Fruit fly (Drosophila melanogaster) whole organism, prepupa: ENCODE measurements around the gene RpL18.

Experiments
- Blimp-1 ChIP-seq: fragments of 200-800 bp; sonication (Bioruptor generic); optimal IDR thresholded peaks from 3 replicates; lab custom pipeline; 2017; ENCODE audit warnings: missing biosample characterization, missing genetic modification characterization, mild to moderate bottlenecking, moderate library complexity, missing genetic modification reagents
- CG10669 ChIP-seq: fragments of 200-800 bp; sonication (Bioruptor generic); optimal IDR thresholded peaks from 3 replicates; lab custom pipeline; 2018; ENCODE audit warnings: missing biosample characterization, mild to moderate bottlenecking, missing genetic modification characterization, moderate library complexity
- CG11294 ChIP-seq: fragments of 200-800 bp; sonication (Bioruptor generic); IDR thresholded peaks from 2 replicates; pipeline ENCODE4 v1.3.6; 2022; ENCODE audit warnings: missing biosample characterization, missing genetic modification characterization
- CG11762 ChIP-seq: fragments of 200-800 bp; sonication (Bioruptor generic); optimal IDR thresholded peaks from 3 replicates; lab custom pipeline; 2016; ENCODE audit warnings: missing biosample characterization, missing genetic modification characterization; ENCODE audit not compliant: insufficient read depth
- CG11902 ChIP-seq: fragments of 200-800 bp; sonication (Bioruptor generic); optimal IDR thresholded peaks from 3 replicates; lab custom pipeline; 2016; ENCODE audit warnings: missing biosample characterization, missing genetic modification characterization
- CG15336 ChIP-seq: fragments of 200-800 bp; sonication (Bioruptor generic); IDR thresholded peaks from 2 replicates; pipeline ENCODE4 v1.3.6; 2022; ENCODE audit warnings: missing biosample characterization, missing genetic modification characterization
- CG1621 ChIP-seq: fragments of 200-800 bp; sonication (Bioruptor generic); optimal IDR thresholded peaks from 3 replicates; lab custom pipeline; 2018; ENCODE audit warnings: missing biosample characterization, mild to moderate bottlenecking, missing genetic modification characterization
- CG32006 ChIP-seq: fragments of 200-800 bp; sonication (Bioruptor generic); optimal IDR thresholded peaks from 3 replicates; lab custom pipeline; 2017; ENCODE audit warnings: missing biosample characterization, mild to moderate bottlenecking, missing genetic modification characterization
- CG3919 ChIP-seq: fragments of 200-800 bp; sonication (Bioruptor generic); optimal IDR thresholded peaks from 3 replicates; lab custom pipeline; 2016; ENCODE audit warnings: missing biosample characterization, missing genetic modification characterization
- CG4318 ChIP-seq: fragments of 200-800 bp; sonication (Bioruptor generic); optimal IDR thresholded peaks from 3 replicates; lab custom pipeline; 2017; ENCODE audit warnings: missing biosample characterization, mild to moderate bottlenecking, missing genetic modification characterization
- CG6163 ChIP-seq: fragments of 200-800 bp; sonication (Bioruptor generic); IDR thresholded peaks from 3 replicates; pipeline ENCODE4 v1.3.6; 2022; ENCODE audit warnings: missing biosample characterization, missing genetic modification characterization
- CG6276 ChIP-seq: fragments of 200-800 bp; sonication (Bioruptor generic); optimal IDR thresholded peaks from 2 replicates; lab custom pipeline; 2017; ENCODE audit warnings: missing biosample characterization, mild to moderate bottlenecking, missing genetic modification characterization
- CG6792 ChIP-seq: fragments of 200-800 bp; sonication (Bioruptor generic); optimal IDR thresholded peaks from 3 replicates; lab custom pipeline; 2016; ENCODE audit warnings: missing biosample characterization, missing genetic modification characterization
- CG6808 ChIP-seq: fragments of 200-800 bp; sonication (Bioruptor generic); optimal IDR thresholded peaks from 3 replicates; lab custom pipeline; 2017; ENCODE audit warnings: missing biosample characterization, missing genetic modification characterization, mild to moderate bottlenecking, moderate library complexity, missing genetic modification reagents
- CG6854 ChIP-seq: fragments of 200-800 bp; sonication (Bioruptor generic); optimal IDR thresholded peaks from 2 replicates; lab custom pipeline; 2017; ENCODE audit warnings: missing biosample characterization, mild to moderate bottlenecking, missing genetic modification characterization
- CG7368 ChIP-seq: fragments of 200-800 bp; sonication (Bioruptor generic); optimal IDR thresholded peaks from 3 replicates; lab custom pipeline; 2016; ENCODE audit warnings: missing biosample characterization, missing genetic modification characterization
- CG8119 ChIP-seq: fragments of 200-800 bp; sonication (Bioruptor generic); IDR thresholded peaks from 3 replicates; pipeline ENCODE4 v1.3.6; 2022; ENCODE audit warnings: missing biosample characterization, missing genetic modification characterization
- CG8319 ChIP-seq: fragments of 200-800 bp; sonication (Bioruptor generic); optimal IDR thresholded peaks from 3 replicates; lab custom pipeline; 2016; ENCODE audit warnings: missing biosample characterization, missing genetic modification characterization
- CG8632 ChIP-seq: fragments of 200-800 bp; sonication (Bioruptor generic); optimal IDR thresholded peaks from 3 replicates; lab custom pipeline; 2016; ENCODE audit warnings: missing biosample characterization, missing genetic modification characterization
- CG9139 ChIP-seq: fragments of 200-800 bp; sonication (Bioruptor generic); optimal IDR thresholded peaks from 3 replicates; lab custom pipeline; 2017; ENCODE audit warnings: missing biosample characterization, mild to moderate bottlenecking, missing genetic modification characterization
- Eip75B ChIP-seq: fragments of 200-800 bp; sonication (Bioruptor generic); optimal IDR thresholded peaks from 3 replicates; lab custom pipeline; 2016; ENCODE audit warnings: missing biosample characterization, missing genetic modification characterization
- Eip78C ChIP-seq: fragments of 200-800 bp; sonication (Bioruptor generic); peaks from one replicate; lab custom pipeline; 2016; ENCODE audit warnings: missing biosample characterization, missing genetic modification characterization
- Eip93F ChIP-seq: fragments of 200-800 bp; sonication (Bioruptor generic); optimal IDR thresholded peaks from 2 replicates; lab custom pipeline; 2016; ENCODE audit warnings: missing biosample characterization, mild to moderate bottlenecking, missing genetic modification characterization
- Ets21C ChIP-seq: fragments of 200-800 bp; sonication (Bioruptor generic); optimal IDR thresholded peaks from 3 replicates; lab custom pipeline; 2016; ENCODE audit warnings: missing biosample characterization, missing genetic modification characterization
- Ets96B ChIP-seq: fragments of 200-800 bp; optimal IDR thresholded peaks from 2 replicates; lab custom pipeline; 2019; ENCODE audit warnings: missing biosample characterization, mild to moderate bottlenecking, missing genetic modification characterization, moderate library complexity
- Lpt ChIP-seq: fragments of 200-800 bp; sonication (Bioruptor generic); optimal IDR thresholded peaks from 3 replicates; lab custom pipeline; 2016; ENCODE audit warnings: missing biosample characterization, missing genetic modification characterization
- OdsH ChIP-seq: fragments of 200-800 bp; sonication (Bioruptor generic); optimal IDR thresholded peaks from 3 replicates; lab custom pipeline; 2016; ENCODE audit warnings: missing biosample characterization, missing genetic modification characterization
- Smox ChIP-seq: fragments of 200-800 bp; sonication (Bioruptor generic); optimal IDR thresholded peaks from 3 replicates; lab custom pipeline; 2016; ENCODE audit warnings: missing biosample characterization, missing genetic modification characterization
- Sox14 ChIP-seq: fragments of 200-800 bp; sonication (Bioruptor generic); optimal IDR thresholded peaks from 3 replicates; lab custom pipeline; 2016; ENCODE audit warnings: missing biosample characterization, missing genetic modification characterization
- Sox15 ChIP-seq: fragments of 200-800 bp; sonication (Bioruptor generic); optimal IDR thresholded peaks from 3 replicates; lab custom pipeline; 2016; ENCODE audit warnings: missing biosample characterization, missing genetic modification characterization
- achi ChIP-seq: fragments of 200-800 bp; sonication (Bioruptor generic); optimal IDR thresholded peaks from 3 replicates; lab custom pipeline; 2016; ENCODE audit warnings: missing biosample characterization, missing genetic modification characterization
- acj6 ChIP-seq: fragments of 200-800 bp; sonication (Bioruptor generic); optimal IDR thresholded peaks from 3 replicates; lab custom pipeline; 2016; ENCODE audit warnings: missing biosample characterization, missing genetic modification characterization
- dac ChIP-seq: fragments of 200-800 bp; sonication (Bioruptor generic); optimal IDR thresholded peaks from 2 replicates; lab custom pipeline; 2017; ENCODE audit warnings: missing biosample characterization, mild to moderate bottlenecking, missing genetic modification characterization
- eg ChIP-seq: fragments of 200-800 bp; sonication (Bioruptor generic); IDR thresholded peaks from 3 replicates; pipeline ENCODE4 v1.3.6; 2022; ENCODE audit warnings: missing biosample characterization, missing genetic modification characterization
- esn ChIP-seq: fragments of 200-800 bp; sonication (Bioruptor generic); optimal IDR thresholded peaks from 2 replicates; lab custom pipeline; 2016; ENCODE audit warnings: missing biosample characterization, mild to moderate bottlenecking, missing genetic modification characterization, moderate library complexity
- fd59A ChIP-seq: fragments of 200-800 bp; sonication (Bioruptor generic); optimal IDR thresholded peaks from 2 replicates; lab custom pipeline; 2017; ENCODE audit warnings: missing biosample characterization, mild to moderate bottlenecking, missing genetic modification characterization, missing genetic modification reagents
- fd85E ChIP-seq: fragments of 200-800 bp; sonication (Bioruptor generic); optimal IDR thresholded peaks from 3 replicates; lab custom pipeline; 2016; ENCODE audit warnings: missing biosample characterization, missing genetic modification characterization
- fkh ChIP-seq: fragments of 200-800 bp; sonication (Bioruptor generic); optimal IDR thresholded peaks from 3 replicates; lab custom pipeline; 2017; ENCODE audit warnings: missing biosample characterization, mild to moderate bottlenecking, missing genetic modification characterization, moderate library complexity
- lz ChIP-seq: fragments of 200-800 bp; sonication (Bioruptor generic); optimal IDR thresholded peaks from 3 replicates; lab custom pipeline; 2016; ENCODE audit warnings: missing biosample characterization, missing genetic modification characterization
- pdm3 ChIP-seq: fragments of 200-800 bp; sonication (Bioruptor generic); optimal IDR thresholded peaks from 3 replicates; lab custom pipeline; 2016; ENCODE audit warnings: missing biosample characterization, missing genetic modification characterization
- spab ChIP-seq: fragments of 200-800 bp; sonication (Bioruptor generic); optimal IDR thresholded peaks from 2 replicates; lab custom pipeline; 2017; ENCODE audit warnings: missing biosample characterization, mild to moderate bottlenecking, missing genetic modification characterization, missing genetic modification reagents
- ss ChIP-seq, 2 experiments: fragments of 200-800 bp; sonication (Bioruptor generic); optimal IDR thresholded peaks; 2 replicates in 1 of 2; 3 replicates in 1 of 2; lab custom pipeline; 2017 to 2018; ENCODE audit warnings: mild to moderate bottlenecking in 2 of 2, missing biosample characterization in 2 of 2, missing genetic modification characterization in 2 of 2, moderate library complexity in 1 of 2
- svp ChIP-seq: fragments of 200-800 bp; sonication (Bioruptor generic); peaks from one replicate; lab custom pipeline; 2016; ENCODE audit warnings: missing biosample characterization, missing genetic modification characterization
- vri ChIP-seq: fragments of 200-800 bp; sonication (Bioruptor generic); optimal IDR thresholded peaks from 3 replicates; lab custom pipeline; 2016; ENCODE audit warnings: missing biosample characterization, mild to moderate bottlenecking, missing genetic modification characterization

The RpL18 gene

DNA sequence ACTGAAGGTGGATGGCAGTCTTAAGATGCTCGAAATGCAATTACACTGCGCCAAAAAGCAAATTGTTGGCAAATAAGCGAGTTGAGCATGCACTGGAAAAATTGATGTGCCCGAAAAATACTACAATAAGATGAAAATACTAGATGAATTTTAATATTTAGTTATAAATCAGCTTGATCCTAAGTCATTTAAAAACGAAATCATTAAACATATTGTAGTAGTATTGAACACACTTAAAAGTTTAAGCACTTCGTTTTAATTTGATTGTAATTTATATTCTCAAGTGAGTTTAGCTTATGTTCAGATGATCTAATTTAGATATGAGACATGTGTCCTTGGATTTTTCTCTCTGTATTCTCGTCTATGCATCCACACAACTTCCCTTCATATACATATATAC lies 21.3 kb upstream of the RpL18 start (continued):
- TF ChIP-seq CG8319 (GFP tag; lab: Kevin White, UChicago) (peak; percentile 30), ss (GFP tag; optimal IDR thresholded peaks at IDR 0.05; lab: Kevin White, UChicago) (peak; percentile 16 to 58), CG10669 (GFP tag; lab: Kevin White, UChicago) (peak; percentile 67), svp (GFP tag; lab: Kevin White, UChicago) (peak; percentile 60), CG11294 (no peak), lz (GFP tag; lab: Kevin White, UChicago) (no peak), CG7368 (peak; percentile 35), Eip93F (GFP tag; lab: Kevin White, UChicago) (no peak)

DNA sequence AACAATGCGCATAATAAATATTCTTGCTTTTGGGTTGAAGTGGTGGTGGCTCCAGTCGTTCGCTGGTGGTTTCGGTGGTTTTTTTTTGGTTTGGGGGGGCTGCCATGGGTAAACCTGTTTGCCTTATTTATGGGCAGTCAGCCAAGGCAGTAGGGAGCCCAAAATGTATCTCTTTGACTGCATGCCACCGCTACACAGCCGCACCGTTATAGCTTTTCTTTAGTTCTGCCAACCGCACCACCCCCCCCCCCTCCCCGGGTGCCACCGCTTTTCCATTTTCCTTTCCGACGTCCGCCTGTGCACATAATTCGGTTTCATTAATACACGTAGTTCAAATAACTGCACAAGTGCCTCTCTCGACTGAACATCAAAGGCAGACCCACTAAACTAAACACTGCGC lies 17.1 kb upstream of the RpL18 start:
- no peak for TF ChIP-seq Blimp-1 (GFP tag; lab: Kevin White, UChicago)
- 0 out of 3 replicates have a peak, but pooled peaks have one; percentile 42 for TF ChIP-seq eg (GFP tag; lab: Robert Waterston, UW)

DNA sequence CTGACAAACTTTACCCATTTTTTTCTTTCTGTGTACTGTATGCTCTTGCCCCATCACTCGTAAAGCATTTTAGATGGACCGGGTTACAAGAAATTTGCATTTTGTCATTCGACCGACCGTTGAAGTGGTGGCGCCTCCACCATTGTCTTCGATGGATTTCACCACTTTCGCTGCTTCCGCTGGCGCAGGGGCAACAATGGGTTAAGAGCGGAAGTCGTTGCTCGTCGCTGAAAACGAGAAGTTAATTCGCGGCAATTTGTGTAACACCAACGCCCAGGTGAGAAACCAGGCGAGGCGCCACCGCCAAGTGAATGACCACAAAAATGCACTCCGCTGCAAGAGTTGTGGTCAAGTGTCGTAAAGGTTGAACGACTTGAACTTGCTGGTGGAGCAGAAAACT lies 13.6 kb upstream of the RpL18 start:
- no peak for TF ChIP-seq Sox15 (GFP tag; lab: Kevin White, UChicago)
- peak; percentile 41 for TF ChIP-seq Eip78C (GFP tag; lab: Kevin White, UChicago)
- TF ChIP-seq CG8632 (GFP tag; lab: Kevin White, UChicago): no peak
- TF ChIP-seq spab (GFP tag; lab: Kevin White, UChicago): no peak
- peak; percentile 46 for TF ChIP-seq svp (GFP tag; lab: Kevin White, UChicago)

DNA sequence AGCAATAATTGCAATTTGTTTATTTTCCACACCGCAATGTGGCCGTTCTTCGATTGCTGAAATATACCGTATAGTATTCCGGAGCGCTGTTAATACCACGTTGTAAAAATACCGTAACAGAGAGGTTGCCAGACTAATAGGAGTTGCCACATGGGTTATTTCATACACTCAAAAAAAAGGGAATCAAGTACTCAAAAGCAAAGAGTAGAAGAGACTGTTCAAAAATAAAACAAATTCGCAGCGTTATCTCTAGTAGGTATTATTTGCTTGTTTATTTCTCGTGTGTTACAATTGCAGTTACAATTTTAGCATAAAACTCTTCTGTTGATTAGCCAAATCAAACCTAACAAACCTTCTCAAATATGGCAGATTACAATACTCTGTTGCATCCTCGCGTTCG lies 9.3 kb upstream of the RpL18 start, which contains the start of gene MED4:
Gene MED4, minus strand, starts transcription at position 59 of the 400 bp plus-strand sequence.
- TF ChIP-seq lz (GFP tag; lab: Kevin White, UChicago) (peak; percentile 83), CG6792 (GFP tag; lab: Kevin White, UChicago) (peak; percentile 71), pdm3 (GFP tag; lab: Kevin White, UChicago) (peak; percentile 83), esn (GFP tag; lab: Kevin White, UChicago) (peak; percentile 83), fkh (GFP tag; lab: Kevin White, UChicago) (peak; percentile 78), CG11294 (peak; percentile 72), Smox (GFP tag; lab: Kevin White, UChicago) (peak; percentile 70), Ets21C (GFP tag; lab: Kevin White, UChicago) (peak; percentile 68), fd85E (no peak), CG10669 (GFP tag; lab: Kevin White, UChicago) (peak; percentile 66), vri (GFP tag; lab: Kevin White, UChicago) (no peak), CG6808 (no peak), Eip78C (GFP tag; lab: Kevin White, UChicago) (peak; percentile 89), eg (GFP tag; lab: Robert Waterston, UW) (peak; percentile 91), CG1621 (tag; lab: Kevin White, UChicago) (peak; percentile 68), CG6276 (GFP tag; lab: Kevin White, UChicago) (no peak), CG11902 (GFP tag; lab: Kevin White, UChicago) (peak; percentile 60), CG15336 (GFP tag; lab: Robert Waterston, UW) (peak; percentile 83), CG8632 (GFP tag; lab: Kevin White, UChicago) (peak; percentile 49), CG32006 (peak; percentile 73), Eip93F (GFP tag; lab: Kevin White, UChicago) (no peak), dac (GFP tag; lab: Kevin White, UChicago) (peak; percentile 74), acj6 (GFP tag; lab: Kevin White, UChicago) (peak; percentile 73), Eip75B (GFP tag; lab: Kevin White, UChicago) (peak; percentile 77), CG4318 (GFP tag; lab: Kevin White, UChicago) (no peak), Sox14 (GFP tag; lab: Kevin White, UChicago) (peak; percentile 79), Sox15 (GFP tag; lab: Kevin White, UChicago) (peak; percentile 72), Lpt (GFP tag; lab: Kevin White, UChicago) (peak; percentile 71), OdsH (GFP tag; lab: Kevin White, UChicago) (peak; percentile 75), CG3919 (peak; percentile 84), achi (peak; percentile 75), CG11762 (GFP tag; lab: Kevin White, UChicago) (peak; percentile 68), CG6854 (GFP tag; lab: Kevin White, UChicago) (peak; percentile 23), svp (GFP tag; lab: Kevin White, UChicago) (no peak), CG9139 (GFP tag; lab: Kevin White, UChicago) (no peak), Blimp-1 (GFP tag; lab: Kevin White, UChicago) (no peak), fd59A (GFP tag; lab: Kevin White, UChicago) (peak; percentile 42), CG8119 (GFP tag; lab: Robert Waterston, UW) (peak; percentile 78; the same call in 2 of the 3 replicates), Ets96B (peak; percentile 65), CG6163 (GFP tag; lab: Robert Waterston, UW) (peak; percentile 83), ss (GFP tag; optimal IDR thresholded peaks at IDR 0.05; lab: Kevin White, UChicago) (peak in 1 of 2 experiments; percentile 51)
